Fruit fly (Drosophila melanogaster) whole organism, embryonic: Measurements from ENCODE around the gene CG3165.

ENCODE experiments used
- Ada2b ChIP-seq: fragments of 200-800 bp; sonication (Bioruptor generic); IDR thresholded peaks from 2 replicates; pipeline ENCODE4 v1.3.6; 2022; ENCODE audit warnings: missing biosample characterization, missing genetic modification characterization
- CG10147 ChIP-seq: fragments of 200-800 bp; sonication (Bioruptor generic); optimal IDR thresholded peaks from 2 replicates; lab custom pipeline; 2019; ENCODE audit warnings: missing biosample characterization, mild to moderate bottlenecking, missing genetic modification characterization, moderate library complexity
- CG10267 ChIP-seq: fragments of 200-800 bp; sonication (Bioruptor generic); optimal IDR thresholded peaks from 2 replicates; lab custom pipeline; 2018; ENCODE audit warnings: missing biosample characterization, mild to moderate bottlenecking, missing genetic modification characterization, moderate library complexity
- CG10321 ChIP-seq: fragments of 200-800 bp; sonication (Bioruptor generic); IDR thresholded peaks from 2 replicates; pipeline ENCODE4 v1.3.6; 2022; ENCODE audit warnings: missing biosample characterization, missing genetic modification characterization
- CG10462 ChIP-seq: fragments of 200-800 bp; sonication (Bioruptor generic); optimal IDR thresholded peaks from 2 replicates; lab custom pipeline; 2016; ENCODE audit warnings: missing biosample characterization, missing genetic modification characterization
- CG11247 ChIP-seq: fragments of 200-800 bp; sonication (Bioruptor generic); IDR thresholded peaks from 2 replicates; pipeline ENCODE4 v1.3.6; 2022; ENCODE audit warnings: missing biosample characterization, missing genetic modification characterization
- CG12071 ChIP-seq: fragments of 200-800 bp; sonication (Bioruptor generic); optimal IDR thresholded peaks from 3 replicates; lab custom pipeline; 2018; ENCODE audit warnings: missing biosample characterization, mild to moderate bottlenecking, missing genetic modification characterization
- CG12155 ChIP-seq: fragments of 200-800 bp; sonication (Bioruptor generic); optimal IDR thresholded peaks from 3 replicates; lab custom pipeline; 2016; ENCODE audit warnings: missing biosample characterization, missing genetic modification characterization
- CG12219 ChIP-seq: fragments of 200-800 bp; sonication (Bioruptor generic); optimal IDR thresholded peaks from 3 replicates; lab custom pipeline; 2018; ENCODE audit warnings: missing biosample characterization, mild to moderate bottlenecking, missing genetic modification characterization
- CG13287 ChIP-seq: fragments of 200-800 bp; sonication (Bioruptor generic); IDR thresholded peaks from 2 replicates; pipeline ENCODE4 v1.3.6; 2022; ENCODE audit warnings: missing biosample characterization, missing genetic modification characterization; ENCODE audit not compliant: partially characterized antibody
- CG14667 ChIP-seq: fragments of 200-800 bp; sonication (Bioruptor generic); IDR thresholded peaks from 2 replicates; pipeline ENCODE4 v1.3.6; 2022; ENCODE audit warnings: missing biosample characterization, missing genetic modification characterization
- CG14710 ChIP-seq: fragments of 200-800 bp; sonication (Bioruptor generic); optimal IDR thresholded peaks from 3 replicates; lab custom pipeline; 2019; ENCODE audit warnings: missing biosample characterization, mild to moderate bottlenecking, missing genetic modification characterization, moderate library complexity
- CG15479 ChIP-seq: fragments of 200-800 bp; sonication (Bioruptor generic); optimal IDR thresholded peaks from 3 replicates; lab custom pipeline; 2019; ENCODE audit warnings: missing biosample characterization, mild to moderate bottlenecking, missing genetic modification characterization, moderate library complexity
- CG17361 ChIP-seq: fragments of 200-800 bp; sonication (Bioruptor generic); IDR thresholded peaks from 3 replicates; pipeline ENCODE4 v1.3.6; 2022; ENCODE audit warnings: missing biosample characterization, missing genetic modification characterization
- CG17802 ChIP-seq: fragments of 200-800 bp; sonication (Bioruptor generic); optimal IDR thresholded peaks from 2 replicates; lab custom pipeline; 2018; ENCODE audit warnings: missing biosample characterization, mild to moderate bottlenecking, missing genetic modification characterization, moderate library complexity
- CG18262 ChIP-seq: fragments of 200-800 bp; optimal IDR thresholded peaks from 3 replicates; lab custom pipeline; 2019; ENCODE audit warnings: missing biosample characterization, mild to moderate bottlenecking, missing genetic modification characterization, moderate library complexity
- CG1832 ChIP-seq: fragments of 200-800 bp; sonication (Bioruptor generic); optimal IDR thresholded peaks from 2 replicates; lab custom pipeline; 2017; ENCODE audit warnings: missing biosample characterization, mild to moderate bottlenecking, missing genetic modification characterization, inconsistent platforms
- CG2202 ChIP-seq: fragments of 200-800 bp; sonication (Bioruptor generic); optimal IDR thresholded peaks from 2 replicates; lab custom pipeline; 2018; ENCODE audit warnings: missing biosample characterization, mild to moderate bottlenecking, missing genetic modification characterization
- CG31441 ChIP-seq: fragments of 200-800 bp; sonication (Bioruptor generic); IDR thresholded peaks from 2 replicates; pipeline ENCODE4 v1.3.6; 2022; ENCODE audit warnings: missing biosample characterization, missing genetic modification characterization
- CG32532 ChIP-seq: fragments of 200-800 bp; sonication (Bioruptor generic); IDR thresholded peaks from 2 replicates; pipeline ENCODE4 v1.3.6; 2022; ENCODE audit warnings: missing biosample characterization, missing genetic modification characterization
- CG3726 ChIP-seq: fragments of 200-800 bp; sonication (Bioruptor generic); IDR thresholded peaks from 3 replicates; pipeline ENCODE4, ENCODE4 v1.3.6; 2022; ENCODE audit warnings: missing biosample characterization, missing genetic modification characterization
- CG43689 ChIP-seq: fragments of 200-800 bp; sonication (Bioruptor generic); IDR thresholded peaks from 2 replicates; pipeline ENCODE4 v1.3.6; 2022; ENCODE audit warnings: missing biosample characterization, missing genetic modification characterization
- CG6791 ChIP-seq: fragments of 200-800 bp; sonication (Bioruptor generic); IDR thresholded peaks from 3 replicates; pipeline ENCODE4 v1.3.6; 2022; ENCODE audit warnings: missing biosample characterization, missing genetic modification characterization; ENCODE audit not compliant: partially characterized antibody
- CG9215 ChIP-seq: fragments of 200-800 bp; sonication (Bioruptor generic); IDR thresholded peaks from 2 replicates; pipeline ENCODE4 v1.3.6; 2022; ENCODE audit warnings: missing biosample characterization, missing genetic modification characterization
- D ChIP-seq, 2 experiments: fragments of 200-800 bp in 1 of 2; fragments of >200 bp in 1 of 2; sonication (Bioruptor generic) in 1 of 2; optimal IDR thresholded peaks; 2 replicates in 1 of 2; 3 replicates in 1 of 2; lab custom pipeline; 2017; ENCODE audit warnings: mild to moderate bottlenecking in 1 of 2, missing biosample characterization in 1 of 2, missing genetic modification characterization in 1 of 2, missing genetic modification reagents in 1 of 2
- Dek ChIP-seq: fragments of 200-800 bp; sonication (Bioruptor generic); optimal IDR thresholded peaks from 3 replicates; lab custom pipeline; 2019; ENCODE audit warnings: missing biosample characterization, mild to moderate bottlenecking, missing genetic modification characterization, moderate library complexity
- Dip3 ChIP-seq: fragments of 200-800 bp; sonication (Bioruptor generic); optimal IDR thresholded peaks from 3 replicates; lab custom pipeline; 2016; ENCODE audit warnings: missing biosample characterization, missing genetic modification characterization
- H15 ChIP-seq: fragments of 200-800 bp; sonication (Bioruptor generic); IDR thresholded peaks from 3 replicates; pipeline ENCODE4 v1.3.6; 2022; ENCODE audit warnings: missing biosample characterization, missing genetic modification characterization
- HmgD ChIP-seq: fragments of 200-800 bp; sonication (Bioruptor generic); optimal IDR thresholded peaks from 3 replicates; lab custom pipeline; 2016; ENCODE audit warnings: missing biosample characterization, missing genetic modification characterization
- HmgZ ChIP-seq: fragments of 200-800 bp; sonication (Bioruptor generic); optimal IDR thresholded peaks from 2 replicates; lab custom pipeline; 2018; ENCODE audit warnings: missing biosample characterization, mild to moderate bottlenecking, missing genetic modification characterization
- Lpt ChIP-seq: fragments of >200 bp; optimal IDR thresholded peaks from 2 replicates; lab custom pipeline; 2018; ENCODE audit warnings: missing biosample characterization, missing genetic modification characterization
- Poxn ChIP-seq: fragments of 200-800 bp; sonication (Bioruptor generic); IDR thresholded peaks from 2 replicates; pipeline ENCODE4 v1.3.6; 2022; ENCODE audit warnings: missing biosample characterization, missing genetic modification characterization
- Sin3A ChIP-seq: fragments of >200 bp; optimal IDR thresholded peaks from 2 replicates; lab custom pipeline; 2018
- Sox102F ChIP-seq: fragments of 200-800 bp; sonication (Bioruptor generic); optimal IDR thresholded peaks from 2 replicates; lab custom pipeline; 2018; ENCODE audit warnings: missing biosample characterization, mild to moderate bottlenecking, missing genetic modification characterization, moderate library complexity
- TFAM ChIP-seq: fragments of 200-800 bp; sonication (Bioruptor generic); optimal IDR thresholded peaks from 2 replicates; lab custom pipeline; 2017; ENCODE audit warnings: missing biosample characterization, missing genetic modification characterization, inconsistent platforms
- Usf ChIP-seq: fragments of 200-800 bp; sonication (Bioruptor generic); optimal IDR thresholded peaks from 2 replicates; lab custom pipeline; 2017; ENCODE audit warnings: missing genotype, missing biosample characterization, missing genetic modification characterization
- ap ChIP-seq: fragments of 200-800 bp; sonication (Bioruptor generic); IDR thresholded peaks from 2 replicates; pipeline ENCODE4 v1.3.6; 2022; ENCODE audit warnings: missing biosample characterization, missing genetic modification characterization
- ash1 ChIP-seq: fragments of 200-800 bp; sonication (Bioruptor generic); optimal IDR thresholded peaks from 2 replicates; lab custom pipeline; 2018; ENCODE audit warnings: missing biosample characterization, mild to moderate bottlenecking, missing genetic modification characterization
- br ChIP-seq: fragments of >200 bp; optimal IDR thresholded peaks from 2 replicates; lab custom pipeline; 2017
- croc ChIP-seq: fragments of 200-800 bp; sonication (Bioruptor generic); conservative IDR thresholded peaks from 3 replicates; pipeline ENCODE4 v1.3.6; 2022; ENCODE audit warnings: missing biosample characterization, missing genetic modification characterization
- dysf ChIP-seq: fragments of 200-800 bp; sonication (Bioruptor generic); IDR thresholded peaks from 3 replicates; pipeline ENCODE4 v1.3.6; 2022; ENCODE audit warnings: missing biosample characterization, missing genetic modification characterization
- fd102C ChIP-seq: fragments of 200-800 bp; sonication (Bioruptor generic); optimal IDR thresholded peaks from 2 replicates; lab custom pipeline; 2018; ENCODE audit warnings: missing biosample characterization, mild to moderate bottlenecking, missing genetic modification characterization, moderate library complexity
- fru ChIP-seq: fragments of >200 bp; optimal IDR thresholded peaks from 2 replicates; lab custom pipeline; 2017
- pum ChIP-seq: fragments of 200-800 bp; sonication (Bioruptor generic); optimal IDR thresholded peaks from 2 replicates; lab custom pipeline; 2016; ENCODE audit warnings: missing biosample characterization, missing genetic modification characterization
- sens-2 ChIP-seq: fragments of 200-800 bp; sonication (Bioruptor generic); IDR thresholded peaks from 2 replicates; pipeline ENCODE4 v1.3.6; 2022; ENCODE audit warnings: missing biosample characterization, missing genetic modification characterization
- sima ChIP-seq: fragments of 200-800 bp; sonication (Bioruptor generic); optimal IDR thresholded peaks from 2 replicates; lab custom pipeline; 2016; ENCODE audit warnings: missing biosample characterization, missing genetic modification characterization
- sisA ChIP-seq: fragments of 200-800 bp; sonication (Bioruptor generic); IDR thresholded peaks from 2 replicates; pipeline ENCODE4 v1.3.6; 2022; ENCODE audit warnings: missing biosample characterization, missing genetic modification characterization
- slou ChIP-seq: fragments of 200-800 bp; sonication (Bioruptor generic); optimal IDR thresholded peaks from 3 replicates; lab custom pipeline; 2016; ENCODE audit warnings: missing biosample characterization, missing genetic modification characterization
- sr ChIP-seq: fragments of 200-800 bp; sonication (Bioruptor generic); IDR thresholded peaks from 3 replicates; pipeline ENCODE4 v1.3.6; 2022; ENCODE audit warnings: missing biosample characterization, missing genetic modification characterization
- tap ChIP-seq: fragments of 200-800 bp; optimal IDR thresholded peaks from 3 replicates; lab custom pipeline; 2019; ENCODE audit warnings: missing biosample characterization, mild to moderate bottlenecking, missing genetic modification characterization, moderate library complexity
- tio ChIP-seq: fragments of 200-800 bp; sonication (Bioruptor generic); optimal IDR thresholded peaks from 2 replicates; lab custom pipeline; 2017; ENCODE audit warnings: missing biosample characterization, missing genetic modification characterization, inconsistent platforms
- tup ChIP-seq: fragments of 200-800 bp; sonication (Bioruptor generic); optimal IDR thresholded peaks from 2 replicates; lab custom pipeline; 2016; ENCODE audit warnings: missing biosample characterization, mild to moderate bottlenecking, missing genetic modification characterization, moderate library complexity

CG3165 gene

dm6 chr2L:2976829-2977228, at the start of gene CG3165, which contains the start of gene CG9641 (continued):
- no peak; the same call in 1 of the 2 replicates for TF ChIP-seq CG31441
- TF ChIP-seq TFAM, result no peak
- TF ChIP-seq H15 (GFP tag; lab: Robert Waterston, UW), result peak; percentile 74; the same call in 2 of the 3 replicates
- TF ChIP-seq CG17802 (tag; lab: Kevin White, UChicago), result peak; percentile 40
- peak; percentile 78 for TF ChIP-seq tup (GFP tag; lab: Kevin White, UChicago)
- TF ChIP-seq sisA (GFP tag; lab: Robert Waterston, UW), result peak; percentile 81
- peak; percentile 92 for TF ChIP-seq pum (GFP tag; lab: Kevin White, UChicago)
- TF ChIP-seq sens-2 (GFP tag; lab: Robert Waterston, UW), result 0 out of 2 replicates have a peak, but pooled peaks have one; percentile 37
- peak; percentile 99 for TF ChIP-seq CG10267 (tag; lab: Kevin White, UChicago)
- TF ChIP-seq ash1 (GFP tag; lab: Kevin White, UChicago), result no peak
- peak; percentile 72 for TF ChIP-seq HmgD (GFP tag; lab: Kevin White, UChicago)
- TF ChIP-seq CG17361 (GFP tag; lab: Robert Waterston, UW), result no peak; the same call in 1 of the 3 replicates
- TF ChIP-seq D (optimal IDR thresholded peaks at IDR 0.05; lab: Kevin White, UChicago), result no peak
- peak; percentile 72 for TF ChIP-seq D (GFP tag; optimal IDR thresholded peaks at IDR 0.05; lab: Kevin White, UChicago)
- peak; percentile 90 for TF ChIP-seq HmgZ (tag; lab: Kevin White, UChicago)
- TF ChIP-seq CG43689 (GFP tag; lab: Robert Waterston, UW), result peak; percentile 52
- peak; percentile 10 for TF ChIP-seq sima
- peak; percentile 85 for TF ChIP-seq CG32532
- no peak; the same call in 2 of the 3 replicates for TF ChIP-seq CG3726 (GFP tag; lab: Robert Waterston, UW)
- TF ChIP-seq CG14710 (tag; lab: Kevin White, UChicago), result peak; percentile 96
- peak; percentile 49 for TF ChIP-seq Usf (GFP tag; lab: Kevin White, UChicago)
- peak; percentile 92 for TF ChIP-seq CG6791
- TF ChIP-seq CG12219, result no peak
- no peak for TF ChIP-seq tap
- TF ChIP-seq dysf (GFP tag; lab: Robert Waterston, UW), result peak; percentile 84
- no peak for TF ChIP-seq sr (GFP tag; lab: Robert Waterston, UW)
- TF ChIP-seq CG1832 (GFP tag; lab: Kevin White, UChicago), result no peak
- peak; percentile 86 for TF ChIP-seq CG12155 (GFP tag; lab: Kevin White, UChicago)
- TF ChIP-seq CG13287 (GFP tag; lab: Robert Waterston, UW), result peak; percentile 98
- peak; percentile 64 for TF ChIP-seq Dek (tag; lab: Kevin White, UChicago)
- TF ChIP-seq Poxn (GFP tag; lab: Robert Waterston, UW), result peak; percentile 42; the same call in 1 of the 2 replicates
- no peak for TF ChIP-seq Sox102F
- peak; percentile 70 for TF ChIP-seq CG10462
- peak; percentile 70 for TF ChIP-seq slou (GFP tag; lab: Kevin White, UChicago)
- peak; percentile 82 for TF ChIP-seq CG10147 (GFP tag; lab: Kevin White, UChicago)
- TF ChIP-seq tio, result no peak
- peak; percentile 88 for TF ChIP-seq CG9215 (GFP tag; lab: Robert Waterston, UW)
- TF ChIP-seq br (lab: Kevin White, UChicago), result no peak
- TF ChIP-seq croc (GFP tag; lab: Robert Waterston, UW), result peak; percentile 76
- TF ChIP-seq Ada2b (GFP tag; lab: Robert Waterston, UW), result peak; percentile 72
- TF ChIP-seq fru (lab: Kevin White, UChicago), result no peak
- TF ChIP-seq CG15479, result no peak
- peak; percentile 45; the same call in 1 of the 2 replicates for TF ChIP-seq ap (GFP tag; lab: Robert Waterston, UW)
- TF ChIP-seq fd102C, result no peak
- peak; percentile 61 for TF ChIP-seq CG2202 (tag; lab: Kevin White, UChicago)
- no peak for TF ChIP-seq Lpt (GFP tag; lab: Kevin White, UChicago)
- peak; percentile 85 for TF ChIP-seq CG18262 (tag; lab: Kevin White, UChicago)
- TF ChIP-seq CG11247 (GFP tag; lab: Robert Waterston, UW), result peak; percentile 80
- TF ChIP-seq CG10321, result peak; percentile 41; the same call in 1 of the 2 replicates
- TF ChIP-seq Sin3A (lab: Kevin White, UChicago), result peak; percentile 76
- peak; percentile 88 for TF ChIP-seq Dip3
- TF ChIP-seq CG12071, result peak; percentile 29
- TF ChIP-seq CG14667, result peak; percentile 79
